Worm (Caenorhabditis elegans) whole organism, young adult: ENCODE results near the gene R02F11.3.

Source experiments
- D2030.7 ChIP-seq: fragments of 200-800 bp; sonication (Bioruptor generic); IDR thresholded peaks from 2 replicates; pipeline ENCODE4 v1.3.6; 2022; ENCODE audit warnings: missing genetic modification reagents, missing genetic modification characterization, missing compliant biosample characterization
- F22D6.2 ChIP-seq: sonication (generic microtip); optimal IDR thresholded peaks from 2 replicates; lab custom pipeline; 2016; ENCODE audit warnings: mild to moderate bottlenecking, missing genetic modification characterization, missing compliant biosample characterization
- F23B12.7 ChIP-seq: sonication (generic microtip); optimal IDR thresholded peaks from 2 replicates; lab custom pipeline; 2017; ENCODE audit warnings: missing genetic modification characterization, mild to moderate bottlenecking, missing compliant biosample characterization, antibody characterized with exemption, moderate library complexity; ENCODE audit not compliant: insufficient read depth
- F33H1.4 ChIP-seq: fragments of 200-800 bp; sonication (Bioruptor generic); IDR thresholded peaks from 2 replicates; pipeline ENCODE4 v1.3.6; 2022; ENCODE audit warnings: missing genetic modification reagents, missing genetic modification characterization, missing compliant biosample characterization
- F39B2.1 ChIP-seq: fragments of 200-800 bp; sonication (Bioruptor generic); IDR thresholded peaks from 2 replicates; pipeline ENCODE4 v1.3.6; 2022; ENCODE audit warnings: missing genetic modification reagents, missing genetic modification characterization, missing compliant biosample characterization
- F49E8.2 ChIP-seq: sonication (generic microtip); optimal IDR thresholded peaks from 3 replicates; lab custom pipeline; 2017; ENCODE audit warnings: missing genetic modification characterization, mild to moderate bottlenecking, missing compliant biosample characterization, antibody characterized with exemption, moderate library complexity; ENCODE audit not compliant: insufficient read depth
- F57A8.1 ChIP-seq: fragments of 200-800 bp; sonication (Bioruptor generic); optimal IDR thresholded peaks from 2 replicates; lab custom pipeline; 2018; ENCODE audit warnings: mild to moderate bottlenecking, missing genetic modification characterization, moderate library complexity, missing compliant biosample characterization
- Y56A3A.18 ChIP-seq: fragments of 200-800 bp; sonication (Bioruptor generic); IDR thresholded peaks from 2 replicates; pipeline ENCODE4 v1.3.6; 2022; ENCODE audit warnings: missing genetic modification reagents, missing genetic modification characterization, missing compliant biosample characterization
- Y67H2A.10 ChIP-seq: fragments of 200-800 bp; sonication (Bioruptor generic); conservative IDR thresholded peaks from 2 replicates; pipeline ENCODE4 v1.3.6; 2022; ENCODE audit warnings: missing genetic modification reagents, missing genetic modification characterization, missing compliant biosample characterization
- aptf-3 ChIP-seq: fragments of 200-800 bp; sonication (Bioruptor generic); IDR thresholded peaks from 2 replicates; pipeline ENCODE4 v1.3.6; 2022; ENCODE audit warnings: missing genetic modification characterization, missing compliant biosample characterization
- attf-3 ChIP-seq: fragments of 200-800 bp; sonication (Bioruptor generic); conservative IDR thresholded peaks from 2 replicates; pipeline ENCODE4 v1.3.6; 2022; ENCODE audit warnings: missing genetic modification reagents, missing genetic modification characterization, missing compliant biosample characterization
- bed-1 ChIP-seq: fragments of 200-800 bp; sonication (Bioruptor generic); IDR thresholded peaks from 2 replicates; pipeline ENCODE4 v1.3.6; 2022; ENCODE audit warnings: missing genetic modification reagents, missing genetic modification characterization, missing compliant biosample characterization
- bed-2 ChIP-seq: fragments of 200-800 bp; sonication (Bioruptor generic); IDR thresholded peaks from 2 replicates; pipeline ENCODE4 v1.3.6; 2022; ENCODE audit warnings: missing genetic modification reagents, missing genetic modification characterization, missing compliant biosample characterization
- ceh-27 ChIP-seq: fragments of 200-800 bp; sonication (Bioruptor generic); optimal IDR thresholded peaks from 2 replicates; lab custom pipeline; 2018; ENCODE audit warnings: mild to moderate bottlenecking, missing genetic modification characterization, moderate library complexity, missing compliant biosample characterization
- ceh-40 ChIP-seq: fragments of 200-800 bp; sonication (Bioruptor generic); IDR thresholded peaks from 2 replicates; pipeline ENCODE4 v1.3.6; 2022; ENCODE audit warnings: missing genetic modification characterization, missing compliant biosample characterization
- dox-1 ChIP-seq: fragments of 200-800 bp; sonication (Bioruptor generic); IDR thresholded peaks from 2 replicates; pipeline ENCODE4 v1.3.6; 2022; ENCODE audit warnings: missing genetic modification reagents, missing genetic modification characterization, missing compliant biosample characterization
- dpl-1 ChIP-seq: fragments of 150-350 bp; optimal IDR thresholded peaks from 2 replicates; lab custom pipeline; 2014; ENCODE audit warnings: missing biosample characterization, missing genetic modification reagents, missing genetic modification characterization
- efl-1 ChIP-seq: fragments of 150-350 bp; optimal IDR thresholded peaks from 2 replicates; lab custom pipeline; 2014; ENCODE audit warnings: missing biosample characterization, missing genetic modification reagents, missing genetic modification characterization
- egrh-3 ChIP-seq: fragments of 200-800 bp; sonication (Bioruptor generic); IDR thresholded peaks from 2 replicates; pipeline ENCODE4 v1.3.6; 2022; ENCODE audit warnings: missing genetic modification reagents, missing genetic modification characterization, missing compliant biosample characterization
- him-1 ChIP-seq: sonication (generic microtip); optimal IDR thresholded peaks from 2 replicates; lab custom pipeline; 2016; ENCODE audit warnings: missing genotype, missing genetic modification reagents, missing genetic modification characterization, missing compliant biosample characterization
- hmg-1.2 ChIP-seq: fragments of 200-800 bp; sonication (Bioruptor generic); IDR thresholded peaks from 2 replicates; pipeline ENCODE4 v1.3.6; 2022; ENCODE audit warnings: missing genetic modification reagents, missing genetic modification characterization, missing compliant biosample characterization
- hrde-1 ChIP-seq: sonication (generic microtip); optimal IDR thresholded peaks from 2 replicates; lab custom pipeline; 2016; ENCODE audit warnings: missing genetic modification characterization, mild to moderate bottlenecking, missing compliant biosample characterization, moderate library complexity, missing genotype, missing genetic modification reagents, borderline replicate concordance
- lag-1 ChIP-seq: fragments of 200-800 bp; sonication (Bioruptor generic); IDR thresholded peaks from 2 replicates; pipeline ENCODE4 v1.3.6; 2022; ENCODE audit warnings: missing genetic modification reagents, missing genetic modification characterization, missing compliant biosample characterization
- let-607 ChIP-seq, 2 experiments: fragments of 200-800 bp in 1 of 2; sonication (Bioruptor generic) in 1 of 2; sonication (generic microtip) in 1 of 2; optimal IDR thresholded peaks; 2 replicates each; lab custom pipeline; 2016 to 2018; ENCODE audit warnings: mild to moderate bottlenecking in 2 of 2, missing compliant biosample characterization in 2 of 2, missing genetic modification characterization in 2 of 2, moderate library complexity in 2 of 2, missing genotype in 1 of 2
- lin-35 ChIP-seq, 3 experiments: fragments of 150-350 bp in 2 of 3; sonication (generic microtip) in 1 of 3; optimal IDR thresholded peaks; 2 replicates each; lab custom pipeline; 2014 to 2018; ENCODE audit warnings: missing biosample characterization in 3 of 3, missing genetic modification characterization in 3 of 3, missing genetic modification reagents in 3 of 3
- lin-40 ChIP-seq: sonication (generic microtip); optimal IDR thresholded peaks from 2 replicates; lab custom pipeline; 2016; ENCODE audit warnings: missing genetic modification characterization, mild to moderate bottlenecking, missing compliant biosample characterization, missing genotype, missing genetic modification reagents
- lin-54 ChIP-seq: fragments of 200-800 bp; sonication (Bioruptor generic); optimal IDR thresholded peaks from 2 replicates; lab custom pipeline; 2018; ENCODE audit warnings: mild to moderate bottlenecking, missing genetic modification characterization, missing compliant biosample characterization
- lsl-1 ChIP-seq: fragments of 200-800 bp; sonication (Bioruptor generic); optimal IDR thresholded peaks from 2 replicates; lab custom pipeline; 2018; ENCODE audit warnings: mild to moderate bottlenecking, missing genetic modification characterization, moderate library complexity, missing compliant biosample characterization
- mcd-1 ChIP-seq: fragments of 200-800 bp; sonication (Bioruptor generic); IDR thresholded peaks from 2 replicates; pipeline ENCODE4 v1.3.6; 2022; ENCODE audit warnings: missing genetic modification reagents, missing genetic modification characterization, missing compliant biosample characterization
- nfya-2 ChIP-seq: fragments of 200-800 bp; sonication (Bioruptor generic); IDR thresholded peaks from 2 replicates; pipeline ENCODE4 v1.3.6; 2022; ENCODE audit warnings: missing genetic modification reagents, missing genetic modification characterization, missing compliant biosample characterization
- nhr-80 ChIP-seq: sonication (generic microtip); optimal IDR thresholded peaks from 2 replicates; lab custom pipeline; 2016; ENCODE audit warnings: missing genetic modification characterization, missing compliant biosample characterization
- rcor-1 ChIP-seq: fragments of 200-800 bp; sonication (Bioruptor generic); IDR thresholded peaks from 2 replicates; pipeline ENCODE4 v1.3.6; 2022; ENCODE audit warnings: missing genetic modification reagents, missing genetic modification characterization, missing compliant biosample characterization
- sdz-38 ChIP-seq: sonication (generic microtip); optimal IDR thresholded peaks from 2 replicates; lab custom pipeline; 2016; ENCODE audit warnings: missing genotype, missing genetic modification characterization, missing compliant biosample characterization
- snpc-3.4 ChIP-seq: sonication (generic microtip); optimal IDR thresholded peaks from 2 replicates; lab custom pipeline; 2017; ENCODE audit warnings: missing genetic modification characterization, mild to moderate bottlenecking, missing compliant biosample characterization, antibody characterized with exemption, moderate library complexity, missing genotype, missing genetic modification reagents
- xnd-1 ChIP-seq: sonication (generic microtip); optimal IDR thresholded peaks from 2 replicates; lab custom pipeline; 2016; ENCODE audit warnings: missing genotype, missing genetic modification reagents, missing genetic modification characterization, missing compliant biosample characterization
- ztf-25 ChIP-seq: fragments of 200-800 bp; sonication (Bioruptor generic); IDR thresholded peaks from 2 replicates; pipeline ENCODE4 v1.3.6; 2022; ENCODE audit warnings: missing genetic modification reagents, missing genetic modification characterization, missing compliant biosample characterization
- ztf-26 ChIP-seq: sonication (generic microtip); optimal IDR thresholded peaks from 2 replicates; lab custom pipeline; 2017; ENCODE audit warnings: missing genetic modification characterization, missing compliant biosample characterization
- ztf-3 ChIP-seq: fragments of 200-800 bp; sonication (Bioruptor generic); optimal IDR thresholded peaks from 2 replicates; lab custom pipeline; 2018; ENCODE audit warnings: mild to moderate bottlenecking, missing genetic modification characterization, missing compliant biosample characterization
- ztf-6 ChIP-seq: fragments of 200-800 bp; sonication (Bioruptor generic); IDR thresholded peaks from 2 replicates; pipeline ENCODE4 v1.3.6; 2022; ENCODE audit warnings: missing genetic modification reagents, missing genetic modification characterization, missing compliant biosample characterization

The R02F11.3 gene

ce11 chrV:4787166-4787565 is 18.6 kb downstream of the R02F11.3 start, which contains the start of gene R02F11.9:
TSS of gene R02F11.9 (plus strand) at chrV:4787466.
- TF ChIP-seq Y67H2A.10 (GFP tag; lab: Robert Waterston, UW) = no peak
- TF ChIP-seq nhr-80 (tag; lab: Kevin White, UChicago) = no peak
- TF ChIP-seq hmg-1.2 (GFP tag; lab: Robert Waterston, UW) = no peak
- no peak for TF ChIP-seq lin-40 (tag; lab: Kevin White, UChicago)
- no peak for TF ChIP-seq hrde-1 (tag; lab: Kevin White, UChicago)
- TF ChIP-seq let-607 (tag; optimal IDR thresholded peaks at IDR 0.05; lab: Kevin White, UChicago) = no peak
- no peak for TF ChIP-seq F49E8.2
- TF ChIP-seq him-1 (tag; lab: Kevin White, UChicago) = no peak
- no peak for TF ChIP-seq dox-1 (GFP tag; lab: Robert Waterston, UW)
- no peak for TF ChIP-seq dpl-1
- no peak for TF ChIP-seq aptf-3 (GFP tag; lab: Robert Waterston, UW)
- TF ChIP-seq lin-35 (GFP tag; optimal IDR thresholded peaks at IDR 0.05; lab: Kevin White, UChicago) = no peak

- TF ChIP-seq bed-1 (GFP tag; lab: Robert Waterston, UW) (no peak), mcd-1 (GFP tag; lab: Robert Waterston, UW) (no peak), F33H1.4 (GFP tag; lab: Robert Waterston, UW) (no peak), attf-3 (GFP tag; lab: Robert Waterston, UW) (no peak), ztf-25 (no peak), Y56A3A.18 (GFP tag; lab: Robert Waterston, UW) (no peak), aptf-3 (GFP tag; lab: Robert Waterston, UW) (no peak), ztf-26 (tag; lab: Kevin White, UChicago) (no peak), snpc-3.4 (tag; lab: Kevin White, UChicago) (no peak), bed-2 (GFP tag; lab: Robert Waterston, UW) (no peak)
Measured at ce11 chrV:4785333-4785852, 20.4 kb downstream of the R02F11.3 start, which contains the start of the genes Y60C6A.2 and Y60C6A.3. TSS of gene Y60C6A.2 (minus strand) at chrV:4785433. TSS of gene Y60C6A.3 (plus strand) at chrV:4785802.

DNA sequence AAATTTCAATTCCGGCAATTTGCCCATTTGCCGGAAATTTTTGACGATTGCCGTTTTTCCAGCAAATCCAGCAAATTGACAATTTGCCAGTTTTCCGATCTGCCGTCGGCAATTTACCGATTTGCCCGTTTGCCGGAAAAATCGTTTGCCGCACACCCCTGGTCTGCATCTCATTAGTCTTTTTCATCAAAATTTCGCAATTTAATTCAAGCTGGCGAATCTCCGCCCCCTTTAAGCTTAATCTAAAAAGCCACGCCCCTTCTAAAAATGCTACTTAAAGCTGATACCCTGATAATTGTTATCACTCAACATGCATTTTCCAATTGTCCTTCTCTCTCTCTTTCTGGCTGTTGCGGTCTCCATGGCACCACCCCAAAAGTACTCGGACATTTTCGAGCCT is 22.4 kb downstream of the R02F11.3 start, which contains the start of gene Y60C6A.1:
Gene Y60C6A.1, plus strand, starts transcription at position 301 of the 400 bp plus-strand sequence.
- TF ChIP-seq F57A8.1 (GFP tag; lab: Kevin White, UChicago) = no peak
- no peak for TF ChIP-seq egrh-3
- TF ChIP-seq D2030.7 = no peak
- no peak for TF ChIP-seq nfya-2 (GFP tag; lab: Robert Waterston, UW)

- TF ChIP-seq lin-35 (GFP tag; optimal IDR thresholded peaks at IDR 0.05; lab: Kevin White, UChicago) (no peak), efl-1 (GFP tag; lab: Kevin White, UChicago) (no peak), rcor-1 (GFP tag; lab: Robert Waterston, UW) (no peak), F39B2.1 (GFP tag; lab: Robert Waterston, UW) (no peak), dpl-1 (no peak), xnd-1 (tag; lab: Kevin White, UChicago) (no peak), ceh-40 (GFP tag; lab: Robert Waterston, UW) (no peak), F22D6.2 (tag; lab: Kevin White, UChicago) (no peak), lag-1 (GFP tag; lab: Robert Waterston, UW) (no peak), ztf-3 (no peak), ceh-27 (GFP tag; lab: Kevin White, UChicago) (no peak), lin-54 (GFP tag; lab: Kevin White, UChicago) (no peak), snpc-3.4 (tag; lab: Kevin White, UChicago) (no peak), sdz-38 (tag; lab: Kevin White, UChicago) (no peak), lsl-1 (GFP tag; lab: Kevin White, UChicago) (no peak), ztf-26 (tag; lab: Kevin White, UChicago) (no peak), F23B12.7 (no peak), ztf-6 (no peak), nhr-80 (tag; lab: Kevin White, UChicago) (no peak), him-1 (tag; lab: Kevin White, UChicago) (no peak)
Measured at ce11 chrV:4777388-4777986, 28.3 kb downstream of the R02F11.3 start, which contains the start of gene C18G1.1. TSS of gene C18G1.1 (plus strand) at chrV:4777960.
